Worm (Caenorhabditis elegans) whole organism, young adult: ENCODE results near the gene R13D11.1.

Source experiments
- B0336.3 ChIP-seq: fragments of 200-800 bp; sonication (Bioruptor generic); IDR thresholded peaks from 2 replicates; pipeline ENCODE4 v1.3.6; 2022; ENCODE audit warnings: missing genetic modification characterization, missing compliant biosample characterization
- F52B5.7 ChIP-seq: sonication (generic microtip); optimal IDR thresholded peaks from 2 replicates; lab custom pipeline; 2016; ENCODE audit warnings: mild to moderate bottlenecking, missing genetic modification characterization, missing compliant biosample characterization
- F55B11.4 ChIP-seq: sonication (generic microtip); optimal IDR thresholded peaks from 2 replicates; lab custom pipeline; 2016; ENCODE audit warnings: missing compliant biosample characterization, missing genetic modification characterization, borderline replicate concordance; ENCODE audit not compliant: insufficient read depth
- F57A8.1 ChIP-seq: fragments of 200-800 bp; sonication (Bioruptor generic); optimal IDR thresholded peaks from 2 replicates; lab custom pipeline; 2018; ENCODE audit warnings: mild to moderate bottlenecking, missing genetic modification characterization, moderate library complexity, missing compliant biosample characterization
- T26A5.8 ChIP-seq: sonication (generic microtip); optimal IDR thresholded peaks from 2 replicates; lab custom pipeline; 2016; ENCODE audit warnings: missing genetic modification characterization, missing compliant biosample characterization
- Y53G8AR.9 ChIP-seq: fragments of 200-800 bp; sonication (Bioruptor generic); conservative IDR thresholded peaks from 2 replicates; pipeline ENCODE4 v1.3.6; 2022; ENCODE audit warnings: missing genetic modification reagents, missing genetic modification characterization, missing compliant biosample characterization
- Y56A3A.18 ChIP-seq: fragments of 200-800 bp; sonication (Bioruptor generic); IDR thresholded peaks from 2 replicates; pipeline ENCODE4 v1.3.6; 2022; ENCODE audit warnings: missing genetic modification reagents, missing genetic modification characterization, missing compliant biosample characterization
- ama-1 ChIP-seq, 3 experiments: fragments of 150-350 bp in 1 of 3; sonication (generic microtip) in 2 of 3; optimal IDR thresholded peaks; 2 replicates each; lab custom pipeline; 2014 to 2018; ENCODE audit warnings: missing biosample characterization in 2 of 3, missing genetic modification characterization in 2 of 3, missing genetic modification reagents in 2 of 3
- aptf-2 ChIP-seq: fragments of 200-800 bp; sonication (Bioruptor generic); conservative IDR thresholded peaks from 2 replicates; pipeline ENCODE4 v1.3.6; 2022; ENCODE audit warnings: missing genetic modification reagents, missing genetic modification characterization, missing compliant biosample characterization
- aptf-3 ChIP-seq: fragments of 200-800 bp; sonication (Bioruptor generic); IDR thresholded peaks from 2 replicates; pipeline ENCODE4 v1.3.6; 2022; ENCODE audit warnings: missing genetic modification characterization, missing compliant biosample characterization
- attf-3 ChIP-seq: fragments of 200-800 bp; sonication (Bioruptor generic); conservative IDR thresholded peaks from 2 replicates; pipeline ENCODE4 v1.3.6; 2022; ENCODE audit warnings: missing genetic modification reagents, missing genetic modification characterization, missing compliant biosample characterization
- cebp-1 ChIP-seq, 2 experiments: fragments of 200-800 bp in 1 of 2; sonication (Bioruptor generic) in 1 of 2; sonication (generic microtip) in 1 of 2; IDR thresholded peaks in 1 of 2; optimal IDR thresholded peaks in 1 of 2; 2 replicates each; pipeline versions ENCODE4 v1.3.6 to Lab custom; 2017 to 2022; ENCODE audit warnings: missing compliant biosample characterization in 2 of 2, missing genetic modification characterization in 2 of 2, mild to moderate bottlenecking in 1 of 2, missing genetic modification reagents in 1 of 2, moderate library complexity in 1 of 2
- ceh-58 ChIP-seq: fragments of 200-800 bp; sonication (Bioruptor generic); IDR thresholded peaks from 2 replicates; pipeline ENCODE4 v1.3.6; 2022; ENCODE audit warnings: missing genetic modification characterization, missing compliant biosample characterization
- chd-7 ChIP-seq: sonication (generic microtip); optimal IDR thresholded peaks from 2 replicates; lab custom pipeline; 2016; ENCODE audit warnings: mild to moderate bottlenecking, missing genetic modification characterization, moderate library complexity, missing compliant biosample characterization
- die-1 ChIP-seq: sonication (generic microtip); optimal IDR thresholded peaks from 2 replicates; lab custom pipeline; 2016; ENCODE audit warnings: missing genotype, mild to moderate bottlenecking, missing genetic modification characterization, missing compliant biosample characterization
- dox-1 ChIP-seq: fragments of 200-800 bp; sonication (Bioruptor generic); IDR thresholded peaks from 2 replicates; pipeline ENCODE4 v1.3.6; 2022; ENCODE audit warnings: missing genetic modification reagents, missing genetic modification characterization, missing compliant biosample characterization
- efl-1 ChIP-seq: fragments of 150-350 bp; optimal IDR thresholded peaks from 2 replicates; lab custom pipeline; 2014; ENCODE audit warnings: missing biosample characterization, missing genetic modification reagents, missing genetic modification characterization
- egl-44 ChIP-seq: fragments of 200-800 bp; sonication (Bioruptor generic); IDR thresholded peaks from 2 replicates; pipeline ENCODE4 v1.3.6; 2022; ENCODE audit warnings: missing genetic modification reagents, missing genetic modification characterization, missing compliant biosample characterization
- egrh-3 ChIP-seq: fragments of 200-800 bp; sonication (Bioruptor generic); IDR thresholded peaks from 2 replicates; pipeline ENCODE4 v1.3.6; 2022; ENCODE audit warnings: missing genetic modification reagents, missing genetic modification characterization, missing compliant biosample characterization
- ets-4 ChIP-seq: fragments of 200-800 bp; sonication (Bioruptor generic); optimal IDR thresholded peaks from 2 replicates; lab custom pipeline; 2018; ENCODE audit warnings: mild to moderate bottlenecking, missing genetic modification characterization, missing compliant biosample characterization
- fkh-3 ChIP-seq: sonication (generic microtip); optimal IDR thresholded peaks from 2 replicates; lab custom pipeline; 2016; ENCODE audit warnings: mild to moderate bottlenecking, missing genetic modification characterization, missing compliant biosample characterization
- gei-17 ChIP-seq: fragments of 200-800 bp; sonication (Bioruptor generic); optimal IDR thresholded peaks from 2 replicates; lab custom pipeline; 2018; ENCODE audit warnings: mild to moderate bottlenecking, missing genetic modification characterization, missing compliant biosample characterization
- hmg-1.2 ChIP-seq: fragments of 200-800 bp; sonication (Bioruptor generic); IDR thresholded peaks from 2 replicates; pipeline ENCODE4 v1.3.6; 2022; ENCODE audit warnings: missing genetic modification reagents, missing genetic modification characterization, missing compliant biosample characterization
- lin-40 ChIP-seq: sonication (generic microtip); optimal IDR thresholded peaks from 2 replicates; lab custom pipeline; 2016; ENCODE audit warnings: missing genetic modification characterization, mild to moderate bottlenecking, missing compliant biosample characterization, missing genotype, missing genetic modification reagents
- lir-1 ChIP-seq: fragments of 200-800 bp; sonication (Bioruptor generic); conservative IDR thresholded peaks from 2 replicates; pipeline ENCODE4 v1.3.6; 2022; ENCODE audit warnings: missing genetic modification reagents, missing genetic modification characterization, missing compliant biosample characterization
- lsy-27 ChIP-seq: sonication (generic microtip); optimal IDR thresholded peaks from 2 replicates; lab custom pipeline; 2017; ENCODE audit warnings: missing genetic modification characterization, mild to moderate bottlenecking, missing compliant biosample characterization, antibody characterized with exemption, missing genotype, borderline replicate concordance; ENCODE audit not compliant: insufficient read depth
- madf-6 ChIP-seq: fragments of 200-800 bp; sonication (Bioruptor generic); IDR thresholded peaks from 2 replicates; pipeline ENCODE4 v1.3.6; 2022; ENCODE audit warnings: missing genetic modification reagents, missing genetic modification characterization, missing compliant biosample characterization
- mes-4 ChIP-seq: sonication (generic microtip); optimal IDR thresholded peaks from 2 replicates; lab custom pipeline; 2016; ENCODE audit warnings: missing genotype, missing genetic modification characterization, missing compliant biosample characterization
- nhr-120 ChIP-seq: fragments of 200-800 bp; sonication (Bioruptor generic); IDR thresholded peaks from 2 replicates; pipeline ENCODE4 v1.3.6; 2022; ENCODE audit warnings: missing genetic modification characterization, missing compliant biosample characterization
- nhr-27 ChIP-seq: fragments of 200-800 bp; sonication (Bioruptor generic); optimal IDR thresholded peaks from 2 replicates; lab custom pipeline; 2018; ENCODE audit warnings: mild to moderate bottlenecking, missing genetic modification characterization, moderate library complexity, missing compliant biosample characterization
- nhr-80 ChIP-seq: sonication (generic microtip); optimal IDR thresholded peaks from 2 replicates; lab custom pipeline; 2016; ENCODE audit warnings: missing genetic modification characterization, missing compliant biosample characterization
- pbrm-1 ChIP-seq: fragments of 200-800 bp; sonication (Bioruptor generic); IDR thresholded peaks from 2 replicates; pipeline ENCODE4 v1.3.6; 2022; ENCODE audit warnings: missing genetic modification reagents, missing genetic modification characterization, missing compliant biosample characterization
- rcor-1 ChIP-seq: fragments of 200-800 bp; sonication (Bioruptor generic); IDR thresholded peaks from 2 replicates; pipeline ENCODE4 v1.3.6; 2022; ENCODE audit warnings: missing genetic modification reagents, missing genetic modification characterization, missing compliant biosample characterization
- repo-1 ChIP-seq: sonication (generic microtip); optimal IDR thresholded peaks from 2 replicates; lab custom pipeline; 2017; ENCODE audit warnings: mild to moderate bottlenecking, missing genetic modification characterization, missing compliant biosample characterization
- rpc-1 ChIP-seq, 2 experiments: fragments of 150-350 bp in 1 of 2; sonication (generic microtip) in 1 of 2; optimal IDR thresholded peaks; 2 replicates each; lab custom pipeline; 2014 to 2018; ENCODE audit warnings: missing biosample characterization in 1 of 2, missing genetic modification characterization in 1 of 2, missing genetic modification reagents in 1 of 2, missing genotype in 1 of 2
- xnd-1 ChIP-seq: sonication (generic microtip); optimal IDR thresholded peaks from 2 replicates; lab custom pipeline; 2016; ENCODE audit warnings: missing genotype, missing genetic modification reagents, missing genetic modification characterization, missing compliant biosample characterization
- ztf-25 ChIP-seq: fragments of 200-800 bp; sonication (Bioruptor generic); IDR thresholded peaks from 2 replicates; pipeline ENCODE4 v1.3.6; 2022; ENCODE audit warnings: missing genetic modification reagents, missing genetic modification characterization, missing compliant biosample characterization
- ztf-26 ChIP-seq: sonication (generic microtip); optimal IDR thresholded peaks from 2 replicates; lab custom pipeline; 2017; ENCODE audit warnings: missing genetic modification characterization, missing compliant biosample characterization
- ztf-28 ChIP-seq: fragments of 200-800 bp; sonication (Bioruptor generic); IDR thresholded peaks from 2 replicates; pipeline ENCODE4 v1.3.6; 2022; ENCODE audit warnings: missing genetic modification reagents, missing genetic modification characterization, missing compliant biosample characterization
- ztf-6 ChIP-seq: fragments of 200-800 bp; sonication (Bioruptor generic); IDR thresholded peaks from 2 replicates; pipeline ENCODE4 v1.3.6; 2022; ENCODE audit warnings: missing genetic modification reagents, missing genetic modification characterization, missing compliant biosample characterization

R13D11.1 gene

ce11 chrV:774875-775359 lies 42.4 kb upstream of the R13D11.1 start, which contains the start of gene srbc-58 (continued):
- TF ChIP-seq cebp-1 (GFP tag; IDR thresholded peaks at IDR 0.05; lab: Robert Waterston, UW) (no peak), cebp-1 (tag; optimal IDR thresholded peaks at IDR 0.05; lab: Kevin White, UChicago) (peak; percentile 30), lin-40 (no peak), ceh-58 (GFP tag; lab: Robert Waterston, UW) (0 out of 2 replicates have a peak, but pooled peaks have one; percentile 52), egl-44 (GFP tag; lab: Robert Waterston, UW) (no peak), repo-1 (tag; lab: Kevin White, UChicago) (peak; percentile 24), attf-3 (no peak), F55B11.4 (tag; lab: Kevin White, UChicago) (no peak), mes-4 (no peak), chd-7 (no peak), ets-4 (GFP tag; lab: Kevin White, UChicago) (no peak), Y56A3A.18 (no peak), nhr-27 (tag; lab: Kevin White, UChicago) (no peak), aptf-3 (GFP tag; lab: Robert Waterston, UW) (no peak), efl-1 (GFP tag; lab: Kevin White, UChicago) (peak; percentile 85), ztf-6 (GFP tag; lab: Robert Waterston, UW) (no peak), madf-6 (GFP tag; lab: Robert Waterston, UW) (peak; percentile 27), rpc-1 (optimal IDR thresholded peaks at IDR 0.05; lab: Kevin White, UChicago) (no peak), rpc-1 (tag; optimal IDR thresholded peaks at IDR 0.05; lab: Kevin White, UChicago) (no peak), T26A5.8 (peak; percentile 2), F57A8.1 (GFP tag; lab: Kevin White, UChicago) (no peak), xnd-1 (tag; lab: Kevin White, UChicago) (no peak), F52B5.7 (no peak), fkh-3 (tag; lab: Kevin White, UChicago) (no peak), hmg-1.2 (GFP tag; lab: Robert Waterston, UW) (no peak), dox-1 (GFP tag; lab: Robert Waterston, UW) (0 out of 2 replicates have a peak, but pooled peaks have one; percentile 10), ztf-26 (no peak), Y53G8AR.9 (GFP tag; lab: Robert Waterston, UW) (peak; percentile 69; the same call in 1 of the 2 replicates), gei-17 (GFP tag; lab: Kevin White, UChicago) (no peak), nhr-80 (tag; lab: Kevin White, UChicago) (no peak), B0336.3 (GFP tag; lab: Robert Waterston, UW) (peak; percentile 83), lir-1 (GFP tag; lab: Robert Waterston, UW) (no peak), egrh-3 (GFP tag; lab: Robert Waterston, UW) (no peak), aptf-2 (no peak), pbrm-1 (peak; percentile 39; the same call in 1 of the 2 replicates), nhr-120 (GFP tag; lab: Robert Waterston, UW) (no peak), ztf-28 (GFP tag; lab: Robert Waterston, UW) (no peak), ama-1 (optimal IDR thresholded peaks at IDR 0.05; lab: Kevin White, UChicago) (no peak), ama-1 (GFP tag; optimal IDR thresholded peaks at IDR 0.05; lab: Kevin White, UChicago) (peak in 1 of 2 experiments; percentile 52), die-1 (tag; lab: Kevin White, UChicago) (no peak), lsy-27 (tag; lab: Kevin White, UChicago) (no peak), rcor-1 (no peak), ztf-25 (GFP tag; lab: Robert Waterston, UW) (no peak)
